Worm (Caenorhabditis elegans): ENCODE measurements around the gene F18E3.11.

- no peak for TF ChIP-seq unc-62 (GFP tag; optimal IDR thresholded peaks at IDR 0.05)
- no peak for TF ChIP-seq snpc-4 (tag; optimal IDR thresholded peaks at IDR 0.05)
- no peak for TF ChIP-seq ceh-39 (tag; optimal IDR thresholded peaks at IDR 0.05)
- TF ChIP-seq mls-2 (tag; optimal IDR thresholded peaks at IDR 0.05) = no peak
- no peak for TF ChIP-seq nhr-28 (tag; optimal IDR thresholded peaks at IDR 0.05)
- no peak for TF ChIP-seq ceh-43 (GFP tag; optimal IDR thresholded peaks at IDR 0.05)
- no peak for TF ChIP-seq blmp-1 (tag; optimal IDR thresholded peaks at IDR 0.05)
Observed at ce11 chrV:7381008-7381407, 32.3 kb upstream of the F18E3.11 start, which contains the start of gene C03G6.17.

Measured in whole organism, mixed stage, embryonic.